Fruit fly (Drosophila melanogaster): ENCODE data around the gene CG1737.

The CG1737 gene

dm6 chrX:11390625-11391363, 40.4 kb downstream of the CG1737 start (continued):
- TF ChIP-seq gcm (GFP tag; optimal IDR thresholded peaks at IDR 0.05) (peak; percentile 37), CG2120 (GFP tag; optimal IDR thresholded peaks at IDR 0.05) (peak; percentile 92), CG11696 (GFP tag; IDR thresholded peaks at IDR 0.05) (peak; percentile 79), bcd (GFP tag; optimal IDR thresholded peaks at IDR 0.05) (peak; percentile 77), CHES-1-like (GFP tag; optimal IDR thresholded peaks at IDR 0.05) (peak; percentile 81), Vsx1 (GFP tag; optimal IDR thresholded peaks at IDR 0.05) (peak; percentile 46), grau (tag; optimal IDR thresholded peaks at IDR 0.05) (peak; percentile 78), Sox102F (GFP tag; optimal IDR thresholded peaks at IDR 0.05) (peak; percentile 76), CG17829 (tag; optimal IDR thresholded peaks at IDR 0.05) (peak; percentile 56), Six4 (GFP tag; optimal IDR thresholded peaks at IDR 0.05) (peak; percentile 70), gsb-n (tag; optimal IDR thresholded peaks at IDR 0.05) (peak; percentile 22), CG8388 (GFP tag; optimal IDR thresholded peaks at IDR 0.05) (peak; percentile 54), toy (GFP tag; IDR thresholded peaks at IDR 0.05) (peak; percentile 72), unc-4 (GFP tag; IDR thresholded peaks at IDR 0.05; ENCODE audit: partially characterized antibody) (no peak), klu (GFP tag; IDR thresholded peaks at IDR 0.05) (peak; percentile 77), D (optimal IDR thresholded peaks at IDR 0.05) (no peak), D (GFP tag; optimal IDR thresholded peaks at IDR 0.05) (peak; percentile 58), ind (GFP tag; optimal IDR thresholded peaks at IDR 0.05) (peak; percentile 87), CG1233 (GFP tag; optimal IDR thresholded peaks at IDR 0.05) (peak; percentile 67), CG2712 (tag; optimal IDR thresholded peaks at IDR 0.05) (peak; percentile 75), cwo (GFP tag; optimal IDR thresholded peaks at IDR 0.05) (peak; percentile 69), p53 (GFP tag; optimal IDR thresholded peaks at IDR 0.05) (peak; percentile 38), CG12769 (tag; optimal IDR thresholded peaks at IDR 0.05) (peak; percentile 94), CG10462 (GFP tag; optimal IDR thresholded peaks at IDR 0.05) (peak; percentile 44), Usf (GFP tag; optimal IDR thresholded peaks at IDR 0.05) (peak; percentile 58), ems (GFP tag; optimal IDR thresholded peaks at IDR 0.05) (peak; percentile 39), CG11560 (tag; IDR thresholded peaks at IDR 0.05) (peak; percentile 78), Jarid2 (GFP tag; optimal IDR thresholded peaks at IDR 0.05) (peak; percentile 24), Hsf (GFP tag; optimal IDR thresholded peaks at IDR 0.05) (peak; percentile 74), E2f1 (GFP tag; IDR thresholded peaks at IDR 0.05) (peak; percentile 81), br (optimal IDR thresholded peaks at IDR 0.05) (no peak), Xbp1 (GFP tag; optimal IDR thresholded peaks at IDR 0.05) (peak; percentile 78), pb (GFP tag; optimal IDR thresholded peaks at IDR 0.05) (peak; percentile 79), CG6854 (GFP tag; optimal IDR thresholded peaks at IDR 0.05) (peak; percentile 35), tap (tag; optimal IDR thresholded peaks at IDR 0.05) (peak; percentile 49), salm (tag; optimal IDR thresholded peaks at IDR 0.05) (peak; percentile 40), CoRest (tag; optimal IDR thresholded peaks at IDR 0.05) (peak; percentile 82), caup (GFP tag; optimal IDR thresholded peaks at IDR 0.05; ENCODE audit: severe bottlenecking) (peak; percentile 77), Elba2 (GFP tag; optimal IDR thresholded peaks at IDR 0.05) (no peak), mld (GFP tag; IDR thresholded peaks at IDR 0.05; ENCODE audit: partially characterized antibody) (0 out of 3 replicates have a peak, but pooled peaks have one; percentile 26), Tbp (GFP tag; optimal IDR thresholded peaks at IDR 0.05) (no peak), CG8281 (tag; optimal IDR thresholded peaks at IDR 0.05) (peak; percentile 46), Lhr (GFP tag; optimal IDR thresholded peaks at IDR 0.05) (peak; percentile 41), CG11723 (GFP tag; optimal IDR thresholded peaks at IDR 0.05) (peak; percentile 63), CG2678 (tag; optimal IDR thresholded peaks at IDR 0.05) (peak; percentile 87), CG33557 (GFP tag; optimal IDR thresholded peaks at IDR 0.05) (peak; percentile 32), bsh (GFP tag; optimal IDR thresholded peaks at IDR 0.05) (peak; percentile 62 to 65), gsb (GFP tag; IDR thresholded peaks at IDR 0.05) (peak; percentile 64), kni (GFP tag; optimal IDR thresholded peaks at IDR 0.05) (no peak)
